Fruit fly (Drosophila melanogaster) whole organism, embryonic: Measurements from ENCODE around the gene Taf6.
A peak's percentile ranks its signal among the peaks of the same experiment; 100 is the strongest.

ENCODE experiments used
- Atf6 ChIP-seq: fragments of 200-800 bp; sonication (Bioruptor generic); IDR thresholded peaks from 2 replicates; pipeline ENCODE4 v1.3.6; 2022; ENCODE audit warnings: missing biosample characterization, missing genetic modification characterization
- BtbVII ChIP-seq: fragments of 200-800 bp; sonication (Bioruptor generic); optimal IDR thresholded peaks from 3 replicates; lab custom pipeline; 2017; ENCODE audit warnings: missing biosample characterization, mild to moderate bottlenecking, missing genetic modification characterization
- CG1024 ChIP-seq: fragments of 200-800 bp; sonication (Bioruptor generic); IDR thresholded peaks from 2 replicates; pipeline ENCODE4 v1.3.6; 2022; ENCODE audit warnings: missing biosample characterization, missing genetic modification characterization
- CG1233 ChIP-seq: fragments of 200-800 bp; sonication (Bioruptor generic); optimal IDR thresholded peaks from 4 replicates; lab custom pipeline; 2018; ENCODE audit warnings: missing biosample characterization, mild to moderate bottlenecking, missing genetic modification characterization
- CG13287 ChIP-seq: fragments of 200-800 bp; sonication (Bioruptor generic); IDR thresholded peaks from 2 replicates; pipeline ENCODE4 v1.3.6; 2022; ENCODE audit warnings: missing biosample characterization, missing genetic modification characterization; ENCODE audit not compliant: partially characterized antibody
- CG14667 ChIP-seq: fragments of 200-800 bp; sonication (Bioruptor generic); IDR thresholded peaks from 2 replicates; pipeline ENCODE4 v1.3.6; 2022; ENCODE audit warnings: missing biosample characterization, missing genetic modification characterization
- CG1603 ChIP-seq: fragments of 200-800 bp; sonication (Bioruptor generic); optimal IDR thresholded peaks from 2 replicates; lab custom pipeline; 2019; ENCODE audit warnings: missing biosample characterization, mild to moderate bottlenecking, missing genetic modification characterization, moderate library complexity
- CG1647 ChIP-seq: fragments of 200-800 bp; sonication (Bioruptor generic); optimal IDR thresholded peaks from 3 replicates; lab custom pipeline; 2016; ENCODE audit warnings: missing biosample characterization, missing genetic modification characterization
- CG17186 ChIP-seq: fragments of 200-800 bp; sonication (Bioruptor generic); optimal IDR thresholded peaks from 3 replicates; lab custom pipeline; 2017; ENCODE audit warnings: missing biosample characterization, missing genetic modification reagents, missing genetic modification characterization
- CG17385 ChIP-seq: fragments of 200-800 bp; sonication (Bioruptor generic); optimal IDR thresholded peaks from 3 replicates; lab custom pipeline; 2018; ENCODE audit warnings: missing biosample characterization, mild to moderate bottlenecking, missing genetic modification characterization
- CG17802 ChIP-seq: fragments of 200-800 bp; sonication (Bioruptor generic); optimal IDR thresholded peaks from 2 replicates; lab custom pipeline; 2018; ENCODE audit warnings: missing biosample characterization, mild to moderate bottlenecking, missing genetic modification characterization, moderate library complexity
- CG18599 ChIP-seq: fragments of 200-800 bp; sonication (Bioruptor generic); optimal IDR thresholded peaks from 3 replicates; lab custom pipeline; 2017; ENCODE audit warnings: missing biosample characterization, missing genetic modification characterization, mild to moderate bottlenecking, moderate library complexity, missing genetic modification reagents
- CG31441 ChIP-seq: fragments of 200-800 bp; sonication (Bioruptor generic); IDR thresholded peaks from 2 replicates; pipeline ENCODE4 v1.3.6; 2022; ENCODE audit warnings: missing biosample characterization, missing genetic modification characterization
- CG33213 ChIP-seq: fragments of 200-800 bp; sonication (Bioruptor generic); optimal IDR thresholded peaks from 3 replicates; lab custom pipeline; 2016; ENCODE audit warnings: missing biosample characterization, missing genetic modification characterization
- CG3838 ChIP-seq: fragments of 200-800 bp; sonication (Bioruptor generic); optimal IDR thresholded peaks from 3 replicates; lab custom pipeline; 2016; ENCODE audit warnings: missing biosample characterization, missing genetic modification characterization
- CG4707 ChIP-seq: fragments of 200-800 bp; sonication (Bioruptor generic); optimal IDR thresholded peaks from 2 replicates; lab custom pipeline; 2018; ENCODE audit warnings: missing biosample characterization, mild to moderate bottlenecking, missing genetic modification characterization, moderate library complexity
- CG5245 ChIP-seq: fragments of 200-800 bp; sonication (Bioruptor generic); optimal IDR thresholded peaks from 3 replicates; lab custom pipeline; 2016; ENCODE audit warnings: missing biosample characterization, missing genetic modification characterization
- CG6689 ChIP-seq: fragments of 200-800 bp; sonication (Bioruptor generic); IDR thresholded peaks from 2 replicates; pipeline ENCODE4 v1.3.6; 2022; ENCODE audit warnings: missing biosample characterization, missing genetic modification characterization
- CG9797 ChIP-seq: fragments of 200-800 bp; sonication (Bioruptor generic); optimal IDR thresholded peaks from 3 replicates; lab custom pipeline; 2018; ENCODE audit warnings: missing biosample characterization, mild to moderate bottlenecking, missing genetic modification characterization
- D ChIP-seq, 2 experiments: fragments of 200-800 bp in 1 of 2; fragments of >200 bp in 1 of 2; sonication (Bioruptor generic) in 1 of 2; optimal IDR thresholded peaks; 2 replicates in 1 of 2; 3 replicates in 1 of 2; lab custom pipeline; 2017; ENCODE audit warnings: mild to moderate bottlenecking in 1 of 2, missing biosample characterization in 1 of 2, missing genetic modification characterization in 1 of 2, missing genetic modification reagents in 1 of 2
- Dip2 ChIP-seq: fragments of 200-800 bp; sonication (Bioruptor generic); IDR thresholded peaks from 2 replicates; pipeline ENCODE4 v1.3.6; 2022; ENCODE audit warnings: missing biosample characterization, missing genetic modification characterization
- Dip3 ChIP-seq: fragments of 200-800 bp; sonication (Bioruptor generic); optimal IDR thresholded peaks from 3 replicates; lab custom pipeline; 2016; ENCODE audit warnings: missing biosample characterization, missing genetic modification characterization
- Drgx ChIP-seq: fragments of 200-800 bp; sonication (Bioruptor generic); IDR thresholded peaks from 2 replicates; pipeline ENCODE4 v1.3.6; 2022; ENCODE audit warnings: missing biosample characterization, missing genetic modification characterization
- HLH3B ChIP-seq: fragments of 200-800 bp; sonication (Bioruptor generic); IDR thresholded peaks from 2 replicates; pipeline ENCODE4 v1.3.6; 2022; ENCODE audit warnings: missing biosample characterization, missing genetic modification characterization
- HLH54F ChIP-seq: fragments of 200-800 bp; sonication (Bioruptor generic); optimal IDR thresholded peaks from 3 replicates; lab custom pipeline; 2016; ENCODE audit warnings: missing biosample characterization, missing genetic modification characterization
- Lim3 ChIP-seq: fragments of 200-800 bp; sonication (Bioruptor generic); IDR thresholded peaks from 2 replicates; pipeline ENCODE4 v1.3.6; 2022; ENCODE audit warnings: missing biosample characterization, missing genetic modification characterization
- Meics ChIP-seq: fragments of 200-800 bp; sonication (Bioruptor generic); optimal IDR thresholded peaks from 2 replicates; lab custom pipeline; 2017; ENCODE audit warnings: missing biosample characterization, mild to moderate bottlenecking, missing genetic modification characterization
- Oaz ChIP-seq: fragments of 200-800 bp; sonication (Bioruptor generic); IDR thresholded peaks from 2 replicates; pipeline ENCODE4 v1.3.6; 2022; ENCODE audit warnings: missing biosample characterization, missing genetic modification characterization
- Ptx1 ChIP-seq: fragments of 200-800 bp; sonication (Bioruptor generic); IDR thresholded peaks from 2 replicates; pipeline ENCODE4 v1.3.6; 2022; ENCODE audit warnings: missing biosample characterization, missing genetic modification characterization
- Scr ChIP-seq: fragments of 200-800 bp; sonication (Bioruptor generic); IDR thresholded peaks from 2 replicates; pipeline ENCODE4 v1.3.6; 2022; ENCODE audit warnings: missing biosample characterization, missing genetic modification characterization; ENCODE audit not compliant: partially characterized antibody
- ato ChIP-seq: fragments of 200-800 bp; sonication (Bioruptor generic); IDR thresholded peaks from 2 replicates; pipeline ENCODE4 v1.3.6; 2022; ENCODE audit warnings: missing biosample characterization, missing genetic modification characterization; ENCODE audit not compliant: partially characterized antibody
- br ChIP-seq: fragments of >200 bp; optimal IDR thresholded peaks from 2 replicates; lab custom pipeline; 2017
- cad ChIP-seq: fragments of >200 bp; optimal IDR thresholded peaks from 2 replicates; lab custom pipeline; 2017; ENCODE audit warnings: missing biosample characterization, missing genetic modification characterization
- cato ChIP-seq: fragments of 200-800 bp; sonication (Bioruptor generic); optimal IDR thresholded peaks from 2 replicates; lab custom pipeline; 2016; ENCODE audit warnings: missing biosample characterization, missing genetic modification characterization, borderline replicate concordance
- croc ChIP-seq: fragments of 200-800 bp; sonication (Bioruptor generic); conservative IDR thresholded peaks from 3 replicates; pipeline ENCODE4 v1.3.6; 2022; ENCODE audit warnings: missing biosample characterization, missing genetic modification characterization
- dpn ChIP-seq, 2 experiments: fragments of 200-800 bp; sonication (Bioruptor generic); optimal IDR thresholded peaks; 3 replicates each; lab custom pipeline; 2016; ENCODE audit warnings: missing biosample characterization in 2 of 2, missing genetic modification characterization in 2 of 2
- fd64A ChIP-seq: fragments of 200-800 bp; sonication (Bioruptor generic); optimal IDR thresholded peaks from 3 replicates; lab custom pipeline; 2018; ENCODE audit warnings: missing biosample characterization, mild to moderate bottlenecking, missing genetic modification characterization
- fru ChIP-seq: fragments of >200 bp; optimal IDR thresholded peaks from 2 replicates; lab custom pipeline; 2017
- gem ChIP-seq: fragments of 200-800 bp; sonication (Bioruptor generic); optimal IDR thresholded peaks from 2 replicates; lab custom pipeline; 2019; ENCODE audit warnings: missing biosample characterization, mild to moderate bottlenecking, missing genetic modification characterization, moderate library complexity
- grn ChIP-seq: fragments of 200-800 bp; sonication (Bioruptor generic); optimal IDR thresholded peaks from 3 replicates; lab custom pipeline; 2017; ENCODE audit warnings: missing biosample characterization, missing genetic modification characterization
- gsb ChIP-seq: fragments of 200-800 bp; sonication (Bioruptor generic); IDR thresholded peaks from 2 replicates; pipeline ENCODE4 v1.3.6; 2022; ENCODE audit warnings: missing biosample characterization, missing genetic modification characterization
- ham ChIP-seq: fragments of 200-800 bp; sonication (Bioruptor generic); IDR thresholded peaks from 2 replicates; pipeline ENCODE4 v1.3.6; 2022; ENCODE audit warnings: missing biosample characterization, missing genetic modification characterization
- ken ChIP-seq: fragments of 200-800 bp; sonication (Bioruptor generic); IDR thresholded peaks from 3 replicates; pipeline ENCODE4 v1.3.6; 2022; ENCODE audit warnings: missing biosample characterization, missing genetic modification characterization
- kni ChIP-seq: fragments of 200-800 bp; sonication (Bioruptor generic); optimal IDR thresholded peaks from 3 replicates; lab custom pipeline; 2017; ENCODE audit warnings: mild to moderate bottlenecking, missing biosample characterization, missing genetic modification reagents, missing genetic modification characterization
- otp ChIP-seq: fragments of 200-800 bp; sonication (Bioruptor generic); IDR thresholded peaks from 3 replicates; pipeline ENCODE4, ENCODE4 v1.3.6; 2022; ENCODE audit warnings: missing biosample characterization, missing genetic modification characterization
- pho ChIP-seq: fragments of 200-800 bp; sonication (Bioruptor generic); optimal IDR thresholded peaks from 2 replicates; lab custom pipeline; 2016; ENCODE audit warnings: missing biosample characterization, missing genetic modification characterization
- rib ChIP-seq: fragments of 200-800 bp; sonication (Bioruptor generic); IDR thresholded peaks from 2 replicates; pipeline ENCODE4 v1.3.6; 2022; ENCODE audit warnings: missing biosample characterization, missing genetic modification characterization
- scrt ChIP-seq: fragments of 200-800 bp; sonication (Bioruptor generic); optimal IDR thresholded peaks from 2 replicates; lab custom pipeline; 2018; ENCODE audit warnings: missing biosample characterization, mild to moderate bottlenecking, missing genetic modification characterization, moderate library complexity
- sima ChIP-seq: fragments of 200-800 bp; sonication (Bioruptor generic); optimal IDR thresholded peaks from 2 replicates; lab custom pipeline; 2016; ENCODE audit warnings: missing biosample characterization, missing genetic modification characterization
- zf30C ChIP-seq: fragments of 200-800 bp; sonication (Bioruptor generic); optimal IDR thresholded peaks from 3 replicates; lab custom pipeline; 2018; ENCODE audit warnings: missing biosample characterization, mild to moderate bottlenecking, missing genetic modification characterization
- zfh2 ChIP-seq: fragments of 200-800 bp; sonication (Bioruptor generic); optimal IDR thresholded peaks from 2 replicates; lab custom pipeline; 2016; ENCODE audit warnings: missing biosample characterization, missing genetic modification characterization

Taf6 gene

dm6 chr3L:19634788-19635448 is 36.0 kb downstream of the Taf6 start (continued):
- TF ChIP-seq Drgx (GFP tag; lab: Robert Waterston, UW) (peak; percentile 79; the same call in 1 of the 2 replicates), CG1603 (tag; lab: Kevin White, UChicago) (no peak), sima (GFP tag; lab: Kevin White, UChicago) (no peak), CG33213 (GFP tag; lab: Kevin White, UChicago) (no peak), br (lab: Kevin White, UChicago) (no peak), HLH3B (GFP tag; lab: Robert Waterston, UW) (peak; percentile 77), CG1024 (no peak), CG4707 (GFP tag; lab: Kevin White, UChicago) (no peak), CG13287 (no peak), grn (no peak), CG9797 (no peak), Dip2 (GFP tag; lab: Robert Waterston, UW) (no peak), pho (GFP tag; lab: Kevin White, UChicago) (no peak), Meics (GFP tag; lab: Kevin White, UChicago) (peak; percentile 89), CG18599 (peak; percentile 84), cato (GFP tag; lab: Kevin White, UChicago) (no peak), zf30C (no peak), gsb (GFP tag; lab: Robert Waterston, UW) (no peak), BtbVII (GFP tag; lab: Kevin White, UChicago) (peak; percentile 31), CG3838 (GFP tag; lab: Kevin White, UChicago) (no peak), Scr (GFP tag; lab: Robert Waterston, UW) (no peak), ham (GFP tag; lab: Robert Waterston, UW) (no peak), D (optimal IDR thresholded peaks at IDR 0.05; lab: Kevin White, UChicago) (no peak), D (GFP tag; optimal IDR thresholded peaks at IDR 0.05; lab: Kevin White, UChicago) (peak; percentile 64), otp (no peak), CG17186 (GFP tag; lab: Kevin White, UChicago) (no peak), croc (GFP tag; lab: Robert Waterston, UW) (peak; percentile 60), zfh2 (GFP tag; lab: Kevin White, UChicago) (no peak), gem (tag; lab: Kevin White, UChicago) (peak; percentile 93), Lim3 (GFP tag; lab: Robert Waterston, UW) (no peak), Oaz (GFP tag; lab: Robert Waterston, UW) (no peak), CG5245 (GFP tag; lab: Kevin White, UChicago) (peak; percentile 29), kni (no peak), fru (lab: Kevin White, UChicago) (no peak), fd64A (GFP tag; lab: Kevin White, UChicago) (no peak), Atf6 (GFP tag; lab: Robert Waterston, UW) (peak; percentile 71), CG17385 (GFP tag; lab: Kevin White, UChicago) (peak; percentile 93), CG1647 (GFP tag; lab: Kevin White, UChicago) (no peak), CG17802 (no peak), HLH54F (GFP tag; lab: Kevin White, UChicago) (no peak), dpn (GFP tag; optimal IDR thresholded peaks at IDR 0.05; lab: Kevin White, UChicago) (peak; percentile 14 to 57), cad (GFP tag; lab: Kevin White, UChicago) (no peak), CG14667 (GFP tag; lab: Robert Waterston, UW) (peak; percentile 71), ken (GFP tag; lab: Robert Waterston, UW) (no peak), CG31441 (peak; percentile 92), CG1233 (GFP tag; lab: Kevin White, UChicago) (peak; percentile 73), Ptx1 (GFP tag; lab: Robert Waterston, UW) (peak; percentile 89), rib (GFP tag; lab: Robert Waterston, UW) (no peak), CG6689 (peak; percentile 87), ato (GFP tag; lab: Robert Waterston, UW) (no peak), scrt (GFP tag; lab: Kevin White, UChicago) (peak; percentile 56), Dip3 (GFP tag; lab: Kevin White, UChicago) (no peak)
